Fruit fly (Drosophila melanogaster): Measurements from ENCODE around the gene Rpn12.
A peak's percentile ranks its signal among the peaks of the same experiment; 100 is the strongest.

DNA sequence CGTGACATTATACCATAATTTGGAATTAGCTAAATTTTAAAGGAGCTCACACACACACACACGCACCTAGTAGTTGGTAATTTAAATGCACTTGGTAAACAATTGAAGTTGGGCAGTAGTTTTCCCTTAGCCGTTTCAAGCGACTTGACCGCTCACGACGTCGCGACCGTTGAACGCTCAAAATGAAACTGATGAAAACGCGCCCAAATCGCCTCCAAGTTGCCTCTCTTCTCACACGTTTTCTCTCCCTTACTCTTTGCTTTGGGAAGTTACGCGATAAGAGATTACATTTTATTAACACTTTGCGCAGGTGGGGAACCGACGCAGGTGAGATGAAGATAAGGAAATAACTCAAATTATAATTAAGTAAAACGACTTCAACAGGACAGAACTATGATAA is 10.6 kb upstream of the Rpn12 start:
- TF ChIP-seq Pif1B (GFP tag; optimal IDR thresholded peaks at IDR 0.05) (no peak), EcR (GFP tag; optimal IDR thresholded peaks at IDR 0.05) (no peak), CG15710 (tag; optimal IDR thresholded peaks at IDR 0.05) (no peak), Pif1A (GFP tag; optimal IDR thresholded peaks at IDR 0.05) (no peak), rn (GFP tag; IDR thresholded peaks at IDR 0.05) (no peak), CG32121 (GFP tag; IDR thresholded peaks at IDR 0.05) (0 out of 2 replicates have a peak, but pooled peaks have one; percentile 17), CG14655 (GFP tag; optimal IDR thresholded peaks at IDR 0.05) (no peak), CG12605 (GFP tag; IDR thresholded peaks at IDR 0.05) (no peak), Ets98B (GFP tag; IDR thresholded peaks at IDR 0.05) (peak; percentile 41; the same call in 1 of the 2 replicates), Snoo (tag; optimal IDR thresholded peaks at IDR 0.05) (no peak), CG9948 (tag; optimal IDR thresholded peaks at IDR 0.05) (no peak), D1 (tag; optimal IDR thresholded peaks at IDR 0.05) (no peak), fd96Ca (GFP tag; IDR thresholded peaks at IDR 0.05) (no peak), CG4496 (GFP tag; IDR thresholded peaks at IDR 0.05) (no peak)

Measured in whole organism, pupa.